ENCODE assay signal across 2 worm cellular contexts in the genomic region with DNA sequence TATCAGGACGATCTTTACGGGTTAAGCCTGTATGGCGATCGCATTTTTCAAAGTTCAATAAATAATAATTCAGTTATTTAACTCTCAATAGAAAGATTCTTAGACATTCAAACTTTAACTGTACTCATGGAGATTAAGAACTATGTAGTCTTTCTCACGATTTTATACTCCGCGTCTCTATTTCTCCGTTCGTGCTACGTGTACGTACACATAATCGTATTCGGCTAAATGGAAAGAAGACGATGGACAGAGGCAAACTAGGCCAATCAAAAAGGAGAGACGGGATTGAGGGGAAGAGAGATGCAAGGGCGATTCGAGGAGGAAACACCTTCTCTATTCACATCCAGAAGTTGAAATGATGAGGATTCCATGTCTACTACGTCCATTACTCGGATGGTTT.
TF ChIP-seq lines count a peak whose summit lies in the region.

bus-18 (plus strand) TSS at position 301 of the 400 bp plus-strand sequence.

TF ChIP-seq in whole organism, L1 larva, 84 proteins besides CTCF, POLR2A, EP300 and RAD21:
- peak; percentile 12 for TF ChIP-seq xbp-1 (tag; optimal IDR thresholded peaks at IDR 0.05; lab: Kevin White, UChicago)
- TF ChIP-seq blmp-1 (tag; optimal IDR thresholded peaks at IDR 0.05; lab: Kevin White, UChicago), result peak; percentile 42
- no peak for TF ChIP-seq nhr-76 (tag; optimal IDR thresholded peaks at IDR 0.05; lab: Kevin White, UChicago)

TF ChIP-seq in whole organism, L3 larva, 47 proteins besides CTCF, POLR2A, EP300 and RAD21:
- TF ChIP-seq nhr-23 (tag; optimal IDR thresholded peaks at IDR 0.05; lab: Kevin White, UChicago) (peak; percentile 47), fkh-2 (tag; optimal IDR thresholded peaks at IDR 0.05; lab: Kevin White, UChicago) (no peak)
TF ChIP-seq in whole organism, L3 larva: peak in this region for 1.
